Worm (Caenorhabditis elegans): ENCODE data around the gene cnb-1.

cnb-1 gene

DNA sequence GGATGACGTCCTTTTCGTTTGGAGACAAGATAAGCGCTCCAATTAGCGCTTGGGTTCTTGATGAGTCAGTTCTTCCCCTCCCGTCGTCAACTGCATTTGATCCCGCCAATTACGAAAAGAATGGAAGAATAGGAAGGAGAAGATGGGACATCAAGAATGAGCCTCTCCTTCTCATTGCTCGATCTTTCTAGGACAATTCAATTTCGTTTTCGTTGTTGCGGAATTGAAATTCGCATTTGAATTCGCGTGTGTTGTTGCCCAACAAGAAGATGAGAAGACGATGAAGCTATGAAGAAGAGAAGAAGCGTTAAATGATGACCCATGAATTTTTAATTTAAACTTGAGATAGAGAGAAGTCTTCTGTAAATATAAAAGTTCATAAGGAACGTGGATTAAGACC is 38.7 kb upstream of the cnb-1 start:
- TF ChIP-seq snpc-3.4 (tag; optimal IDR thresholded peaks at IDR 0.05), result no peak
- TF ChIP-seq ztf-6 (GFP tag; IDR thresholded peaks at IDR 0.05), result no peak
- no peak for TF ChIP-seq repo-1 (tag; optimal IDR thresholded peaks at IDR 0.05)
- TF ChIP-seq attf-6 (GFP tag; IDR thresholded peaks at IDR 0.05), result no peak
- TF ChIP-seq him-1 (tag; optimal IDR thresholded peaks at IDR 0.05), result no peak
- no peak for TF ChIP-seq ceh-27 (GFP tag; optimal IDR thresholded peaks at IDR 0.05)
- no peak for TF ChIP-seq bed-1 (GFP tag; IDR thresholded peaks at IDR 0.05)
- no peak for TF ChIP-seq lsl-1 (GFP tag; optimal IDR thresholded peaks at IDR 0.05)
- no peak for TF ChIP-seq Y67H2A.10 (GFP tag; conservative IDR thresholded peaks at IDR 0.05)
- TF ChIP-seq aptf-2 (GFP tag; conservative IDR thresholded peaks at IDR 0.05), result no peak
- TF ChIP-seq dox-1 (GFP tag; IDR thresholded peaks at IDR 0.05), result no peak
- TF ChIP-seq hrde-1 (tag; optimal IDR thresholded peaks at IDR 0.05; ENCODE audit: borderline replicate concordance), result no peak

ce11 chrV:11341130-11341675 is 34.3 kb upstream of the cnb-1 start:
- TF ChIP-seq ztf-25 (GFP tag; IDR thresholded peaks at IDR 0.05) (no peak), ekl-4 (GFP tag; IDR thresholded peaks at IDR 0.05) (0 out of 2 replicates have a peak, but pooled peaks have one; percentile 21), mel-28 (tag; optimal IDR thresholded peaks at IDR 0.05; ENCODE audit: borderline replicate concordance) (no peak), chd-7 (tag; optimal IDR thresholded peaks at IDR 0.05) (no peak), nfya-1 (tag; optimal IDR thresholded peaks at IDR 0.05; ENCODE audit: borderline replicate concordance, insufficient read depth) (no peak), somi-1 (GFP tag; optimal IDR thresholded peaks at IDR 0.05) (no peak), dpl-1 (GFP tag; optimal IDR thresholded peaks at IDR 0.05) (no peak), ama-1 (optimal IDR thresholded peaks at IDR 0.05) (no peak), ama-1 (GFP tag; optimal IDR thresholded peaks at IDR 0.05) (no peak), Y53G8AR.9 (GFP tag; conservative IDR thresholded peaks at IDR 0.05) (no peak), F10E7.11 (tag; optimal IDR thresholded peaks at IDR 0.05) (no peak), atf-7 (tag; optimal IDR thresholded peaks at IDR 0.05) (no peak), ztf-26 (tag; optimal IDR thresholded peaks at IDR 0.05) (no peak), dpff-1 (tag; optimal IDR thresholded peaks at IDR 0.05) (no peak), ceh-79 (tag; optimal IDR thresholded peaks at IDR 0.05) (no peak), ceh-27 (GFP tag; optimal IDR thresholded peaks at IDR 0.05) (no peak), hsf-1 (GFP tag; IDR thresholded peaks at IDR 0.05) (no peak), F49E8.2 (tag; optimal IDR thresholded peaks at IDR 0.05; ENCODE audit: insufficient read depth) (no peak), sea-2 (GFP tag; IDR thresholded peaks at IDR 0.05) (no peak), egl-44 (GFP tag; IDR thresholded peaks at IDR 0.05) (no peak), lin-26 (GFP tag; IDR thresholded peaks at IDR 0.05) (no peak), ccch-3 (GFP tag; optimal IDR thresholded peaks at IDR 0.05) (no peak), zfh-2 (GFP tag; conservative IDR thresholded peaks at IDR 0.05) (peak; percentile 93), snpc-3.4 (tag; optimal IDR thresholded peaks at IDR 0.05) (no peak), F33H1.4 (GFP tag; IDR thresholded peaks at IDR 0.05) (no peak), cebp-2 (GFP tag; IDR thresholded peaks at IDR 0.05) (no peak), rpc-1 (optimal IDR thresholded peaks at IDR 0.05) (no peak), rpc-1 (tag; optimal IDR thresholded peaks at IDR 0.05) (no peak), dox-1 (GFP tag; IDR thresholded peaks at IDR 0.05) (0 out of 2 replicates have a peak, but pooled peaks have one; percentile 8), C17E4.6 (GFP tag; IDR thresholded peaks at IDR 0.05) (no peak), egrh-3 (GFP tag; IDR thresholded peaks at IDR 0.05) (peak; percentile 45; the same call in 1 of the 2 replicates), nfyb-1 (GFP tag; IDR thresholded peaks at IDR 0.05) (0 out of 2 replicates have a peak, but pooled peaks have one; percentile 38), T26A5.8 (tag; optimal IDR thresholded peaks at IDR 0.05) (no peak)

All from whole organism, young adult.